Worm (Caenorhabditis elegans): ENCODE data around the gene M153.5.

The M153.5 gene

DNA sequence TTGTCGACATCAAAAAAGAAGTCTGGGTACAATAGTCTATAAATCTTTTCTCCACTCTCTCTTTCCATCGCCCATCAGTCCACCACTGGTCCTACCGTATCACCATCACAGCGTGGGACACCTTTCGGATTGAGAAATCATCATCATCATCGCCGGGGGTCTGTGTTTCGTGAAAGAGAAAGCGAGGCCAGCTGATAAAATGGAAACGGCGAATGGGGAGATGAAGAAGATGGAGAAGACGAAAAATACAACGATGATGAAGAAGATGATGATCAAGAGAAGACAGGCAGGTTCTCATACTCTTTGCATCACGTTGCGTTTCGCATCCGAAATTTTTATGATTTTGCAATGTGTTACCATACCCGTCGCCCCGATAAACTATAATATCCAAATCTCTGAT lies 32.6 kb downstream of the M153.5 start:
- TF ChIP-seq nhr-48 (tag; optimal IDR thresholded peaks at IDR 0.05), result peak; percentile 47
- no peak for TF ChIP-seq nhr-111 (GFP tag; optimal IDR thresholded peaks at IDR 0.05)
- no peak for TF ChIP-seq duxl-1 (tag; optimal IDR thresholded peaks at IDR 0.05; ENCODE audit: poor library complexity)
- no peak for TF ChIP-seq nhr-41 (GFP tag; IDR thresholded peaks at IDR 0.05)
- peak; percentile 34 for TF ChIP-seq mxl-3 (GFP tag; optimal IDR thresholded peaks at IDR 0.05)
- TF ChIP-seq skn-1 (tag; optimal IDR thresholded peaks at IDR 0.05), result no peak
- no peak for TF ChIP-seq madf-5 (GFP tag; IDR thresholded peaks at IDR 0.05)
- 0 out of 2 replicates have a peak, but pooled peaks have one; percentile 42 for TF ChIP-seq daf-19 (GFP tag; conservative IDR thresholded peaks at IDR 0.05)
- no peak for TF ChIP-seq spr-3 (GFP tag; optimal IDR thresholded peaks at IDR 0.05)
- no peak for TF ChIP-seq zip-2 (tag; optimal IDR thresholded peaks at IDR 0.05)
- peak; percentile 40 for TF ChIP-seq nhr-28 (tag; optimal IDR thresholded peaks at IDR 0.05)
- no peak for TF ChIP-seq rbr-2 (tag; optimal IDR thresholded peaks at IDR 0.05)
- peak; percentile 67 for TF ChIP-seq hlh-11 (tag; optimal IDR thresholded peaks at IDR 0.05)
- no peak for TF ChIP-seq tag-97 (GFP tag; IDR thresholded peaks at IDR 0.05)
- no peak for TF ChIP-seq zag-1 (tag; optimal IDR thresholded peaks at IDR 0.05)
- TF ChIP-seq dve-1 (tag; optimal IDR thresholded peaks at IDR 0.05; ENCODE audit: insufficient read depth), result no peak
- no peak for TF ChIP-seq aly-2 (tag; optimal IDR thresholded peaks at IDR 0.05)
- no peak for TF ChIP-seq F37D6.2 (tag; optimal IDR thresholded peaks at IDR 0.05)
- TF ChIP-seq Y105C5A.15 (GFP tag; IDR thresholded peaks at IDR 0.05), result no peak
- TF ChIP-seq nhr-6 (tag; optimal IDR thresholded peaks at IDR 0.05), result no peak
- TF ChIP-seq D1046.2 (GFP tag; IDR thresholded peaks at IDR 0.05), result no peak
- peak in 1 of 2 experiments; percentile 5 for TF ChIP-seq mdl-1 (tag; optimal IDR thresholded peaks at IDR 0.05)
- peak; percentile 65 for TF ChIP-seq hlh-30 (tag; optimal IDR thresholded peaks at IDR 0.05; ENCODE audit: insufficient read depth)
- TF ChIP-seq nhr-42 (GFP tag; IDR thresholded peaks at IDR 0.05), result no peak
- no peak for TF ChIP-seq lin-15B (tag; optimal IDR thresholded peaks at IDR 0.05)
- TF ChIP-seq zfp-2 (tag; optimal IDR thresholded peaks at IDR 0.05), result no peak
- TF ChIP-seq ctbp-1 (GFP tag; IDR thresholded peaks at IDR 0.05), result no peak
- no peak for TF ChIP-seq ZK546.5 (tag; optimal IDR thresholded peaks at IDR 0.05)
- no peak for TF ChIP-seq nhr-10 (tag; optimal IDR thresholded peaks at IDR 0.05)
- TF ChIP-seq cey-2 (tag; optimal IDR thresholded peaks at IDR 0.05; ENCODE audit: borderline replicate concordance, insufficient read depth), result no peak
- TF ChIP-seq daf-12 (tag; optimal IDR thresholded peaks at IDR 0.05), result no peak
- TF ChIP-seq php-3 (GFP tag; IDR thresholded peaks at IDR 0.05), result no peak

DNA sequence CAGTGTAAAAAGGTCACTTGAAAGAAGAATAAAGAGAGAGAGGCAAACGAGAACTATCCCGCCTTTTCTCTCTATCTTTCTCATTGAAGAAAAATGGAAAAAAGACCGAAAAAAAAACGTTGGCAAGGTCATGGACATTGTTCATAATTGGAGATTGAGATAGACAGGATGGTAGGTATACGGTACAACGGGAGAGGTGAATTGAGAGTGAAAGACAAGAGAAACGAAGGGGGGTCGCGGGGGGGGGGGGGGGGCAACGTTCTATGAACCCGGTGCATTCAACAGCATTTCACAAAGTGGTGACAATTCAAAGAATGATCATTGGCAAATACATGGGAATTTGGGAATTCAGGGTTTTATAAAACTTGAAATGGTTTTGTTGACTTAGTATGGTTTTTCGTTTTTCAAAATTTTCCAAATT lies 33.1 kb downstream of the M153.5 start:
- TF ChIP-seq nhr-6 (tag; optimal IDR thresholded peaks at IDR 0.05), result peak; percentile 42
- no peak for TF ChIP-seq egl-43 (GFP tag; IDR thresholded peaks at IDR 0.05)
- no peak for TF ChIP-seq lin-39 (tag; optimal IDR thresholded peaks at IDR 0.05)
- no peak for TF ChIP-seq nhr-42 (GFP tag; IDR thresholded peaks at IDR 0.05)
- no peak for TF ChIP-seq ztf-11 (tag; optimal IDR thresholded peaks at IDR 0.05)
- TF ChIP-seq lsy-2 (tag; optimal IDR thresholded peaks at IDR 0.05), result peak in 1 of 2 experiments; percentile 41
- TF ChIP-seq aha-1 (tag), result peak; percentile 89
- TF ChIP-seq sdz-12 (GFP tag; optimal IDR thresholded peaks at IDR 0.05), result no peak
- TF ChIP-seq Y105C5A.15 (GFP tag; IDR thresholded peaks at IDR 0.05), result no peak
- TF ChIP-seq pqm-1 (tag; optimal IDR thresholded peaks at IDR 0.05), result no peak
- no peak for TF ChIP-seq ceh-44 (GFP tag; IDR thresholded peaks at IDR 0.05)
- no peak for TF ChIP-seq skn-1 (tag; optimal IDR thresholded peaks at IDR 0.05)
- peak; percentile 19 for TF ChIP-seq hlh-11 (tag; optimal IDR thresholded peaks at IDR 0.05)
- peak; percentile 30 for TF ChIP-seq mes-2 (tag; optimal IDR thresholded peaks at IDR 0.05; ENCODE audit: poor library complexity, severe bottlenecking)

Data from whole organism, L4 larva.